Fruit fly (Drosophila melanogaster): Measurements from ENCODE around the gene CG13917.

- TF ChIP-seq CG33017 (tag; optimal IDR thresholded peaks at IDR 0.05) (peak; percentile 35), CG5204 (GFP tag; optimal IDR thresholded peaks at IDR 0.05) (no peak), CG14711 (tag; optimal IDR thresholded peaks at IDR 0.05) (no peak)
Observed at dm6 chr3L:1584003-1584402, 7.5 kb downstream of the CG13917 start.
